Worm (Caenorhabditis elegans) whole organism, L2 larva: Measurements from ENCODE around the gene F07H5.7.

Experiments used
- F13H6.1 ChIP-seq: sonication (generic microtip); optimal IDR thresholded peaks from 2 replicates; lab custom pipeline; 2016; ENCODE audit warnings: missing genetic modification characterization, missing compliant biosample characterization
- R02D3.7 ChIP-seq: fragments of 150-350 bp; optimal IDR thresholded peaks from 2 replicates; lab custom pipeline; 2014; ENCODE audit warnings: missing biosample characterization, missing genetic modification characterization
- ZK546.5 ChIP-seq: sonication (generic microtip); optimal IDR thresholded peaks from 2 replicates; lab custom pipeline; 2017; ENCODE audit warnings: missing biosample characterization, missing genetic modification characterization
- alr-1 ChIP-seq: fragments of 150-350 bp; optimal IDR thresholded peaks from 2 replicates; lab custom pipeline; 2014; ENCODE audit warnings: missing biosample characterization, missing genetic modification characterization
- ama-1 ChIP-seq: fragments of 150-350 bp; optimal IDR thresholded peaks from 2 replicates; lab custom pipeline; 2018; ENCODE audit warnings: inconsistent platforms
- blmp-1 ChIP-seq: sonication (generic microtip); optimal IDR thresholded peaks from 2 replicates; lab custom pipeline; 2017; ENCODE audit warnings: missing genetic modification characterization, mild to moderate bottlenecking, missing compliant biosample characterization, antibody characterized with exemption, moderate library complexity; ENCODE audit not compliant: insufficient read depth
- ceh-82 ChIP-seq: fragments of 150-350 bp; optimal IDR thresholded peaks from 2 replicates; lab custom pipeline; 2014; ENCODE audit warnings: missing biosample characterization, missing genetic modification characterization
- crh-2 ChIP-seq: sonication (generic microtip); optimal IDR thresholded peaks from 2 replicates; lab custom pipeline; 2017; ENCODE audit warnings: missing biosample characterization, missing genetic modification characterization
- dmd-4 ChIP-seq: sonication (generic microtip); optimal IDR thresholded peaks from 2 replicates; lab custom pipeline; 2017; ENCODE audit warnings: missing biosample characterization, missing genetic modification characterization
- egl-27 ChIP-seq: sonication (generic microtip); optimal IDR thresholded peaks from 3 replicates; lab custom pipeline; 2017; ENCODE audit warnings: missing biosample characterization, missing genetic modification reagents, missing genetic modification characterization
- elt-1 ChIP-seq: fragments of 150-350 bp; optimal IDR thresholded peaks from 2 replicates; lab custom pipeline; 2014; ENCODE audit warnings: missing biosample characterization, missing genetic modification characterization
- elt-3 ChIP-seq: sonication (generic microtip); optimal IDR thresholded peaks from 2 replicates; lab custom pipeline; 2017; ENCODE audit warnings: missing biosample characterization, missing genetic modification characterization
- lin-13 ChIP-seq: fragments of 150-350 bp; optimal IDR thresholded peaks from 2 replicates; lab custom pipeline; 2014; ENCODE audit warnings: missing biosample characterization, missing genetic modification reagents, missing genetic modification characterization
- lsy-2 ChIP-seq, 2 experiments: fragments of 150-350 bp in 1 of 2; sonication (generic microtip) in 1 of 2; optimal IDR thresholded peaks; 2 replicates each; lab custom pipeline; 2014 to 2017; ENCODE audit warnings: missing biosample characterization in 2 of 2, missing genetic modification characterization in 2 of 2
- mab-5 ChIP-seq: fragments of 150-350 bp; optimal IDR thresholded peaks from 2 replicates; lab custom pipeline; 2014; ENCODE audit warnings: missing biosample characterization, missing genetic modification characterization
- mbf-1 ChIP-seq: sonication (generic microtip); optimal IDR thresholded peaks from 2 replicates; lab custom pipeline; 2017; ENCODE audit warnings: missing biosample characterization, missing genetic modification characterization
- mdl-1 ChIP-seq, 2 experiments: fragments of 150-350 bp in 1 of 2; sonication (generic microtip) in 1 of 2; optimal IDR thresholded peaks; 2 replicates each; lab custom pipeline; 2017; ENCODE audit warnings: missing biosample characterization in 2 of 2, missing genetic modification characterization in 2 of 2
- nhr-129 ChIP-seq: fragments of 150-350 bp; optimal IDR thresholded peaks from 2 replicates; lab custom pipeline; 2014; ENCODE audit warnings: missing biosample characterization, missing genetic modification characterization
- nhr-21 ChIP-seq: fragments of 150-350 bp; optimal IDR thresholded peaks from 2 replicates; lab custom pipeline; 2014; ENCODE audit warnings: missing biosample characterization, missing genetic modification characterization
- nhr-237 ChIP-seq: fragments of 150-350 bp; optimal IDR thresholded peaks from 2 replicates; lab custom pipeline; 2014; ENCODE audit warnings: missing biosample characterization, missing genetic modification characterization
- nhr-25 ChIP-seq: fragments of 150-350 bp; sonication (generic microtip); optimal IDR thresholded peaks from 3 replicates; lab custom pipeline; 2014; ENCODE audit warnings: missing biosample characterization, missing genetic modification characterization
- nhr-6 ChIP-seq: fragments of 150-350 bp; optimal IDR thresholded peaks from 2 replicates; lab custom pipeline; 2014; ENCODE audit warnings: missing biosample characterization, missing genetic modification characterization
- nhr-77 ChIP-seq: fragments of 150-350 bp; optimal IDR thresholded peaks from 2 replicates; lab custom pipeline; 2014; ENCODE audit warnings: missing biosample characterization, missing genetic modification characterization
- peb-1 ChIP-seq: fragments of 150-350 bp; optimal IDR thresholded peaks from 2 replicates; lab custom pipeline; 2014; ENCODE audit warnings: missing biosample characterization, missing genetic modification characterization
- sem-4 ChIP-seq: fragments of 150-350 bp; optimal IDR thresholded peaks from 2 replicates; lab custom pipeline; 2014; ENCODE audit warnings: missing biosample characterization, missing genetic modification reagents, missing genetic modification characterization
- skn-1 ChIP-seq: sonication (generic microtip); optimal IDR thresholded peaks from 2 replicates; lab custom pipeline; 2017; ENCODE audit warnings: missing biosample characterization, missing genetic modification characterization
- sma-3 ChIP-seq: sonication (generic microtip); optimal IDR thresholded peaks from 2 replicates; lab custom pipeline; 2016; ENCODE audit warnings: missing genetic modification reagents, missing genetic modification characterization, missing compliant biosample characterization
- sma-9 ChIP-seq, 2 experiments: fragments of 150-350 bp in 1 of 2; sonication (generic microtip) in 1 of 2; optimal IDR thresholded peaks; 2 replicates each; lab custom pipeline; 2014 to 2016; ENCODE audit warnings: missing genetic modification characterization in 2 of 2, mild to moderate bottlenecking in 1 of 2, missing biosample characterization in 1 of 2, missing compliant biosample characterization in 1 of 2, missing genetic modification reagents in 1 of 2, moderate library complexity in 1 of 2
- unc-39 ChIP-seq: fragments of 150-350 bp; optimal IDR thresholded peaks from 2 replicates; lab custom pipeline; 2014; ENCODE audit warnings: missing biosample characterization, missing genetic modification characterization
- unc-55 ChIP-seq: fragments of 150-350 bp; sonication (generic microtip); optimal IDR thresholded peaks from 3 replicates; lab custom pipeline; 2014; ENCODE audit warnings: missing biosample characterization, missing genetic modification reagents, missing genetic modification characterization
- ztf-11 ChIP-seq: sonication (generic microtip); optimal IDR thresholded peaks from 2 replicates; lab custom pipeline; 2017; ENCODE audit warnings: missing biosample characterization, missing genetic modification characterization
- ztf-4 ChIP-seq: fragments of 150-350 bp; optimal IDR thresholded peaks from 2 replicates; lab custom pipeline; 2014; ENCODE audit warnings: missing biosample characterization, missing genetic modification characterization

F07H5.7 gene

ce11 chrII:8746298-8746775 lies 47.6 kb downstream of the F07H5.7 start:
- no peak for TF ChIP-seq nhr-6 (tag; lab: Kevin White, UChicago)
- TF ChIP-seq nhr-25, result peak; percentile 25
- no peak for TF ChIP-seq dmd-4 (tag; lab: Kevin White, UChicago)
- peak; percentile 56 for TF ChIP-seq sem-4 (tag; lab: Kevin White, UChicago)
- TF ChIP-seq ama-1 (lab: Kevin White, UChicago), result peak; percentile 52
- TF ChIP-seq elt-3 (tag; lab: Kevin White, UChicago), result no peak
- TF ChIP-seq elt-1 (tag; lab: Kevin White, UChicago), result no peak
- TF ChIP-seq unc-55 (GFP tag; lab: Kevin White, UChicago), result no peak
- no peak for TF ChIP-seq nhr-237
- TF ChIP-seq mdl-1 (tag; optimal IDR thresholded peaks at IDR 0.05; lab: Kevin White, UChicago), result no peak
- TF ChIP-seq alr-1 (tag; lab: Kevin White, UChicago), result no peak
- TF ChIP-seq lin-13 (GFP tag; lab: Kevin White, UChicago), result no peak
- no peak for TF ChIP-seq sma-3 (GFP tag; lab: Kevin White, UChicago)

ce11 chrII:8745449-8746297 lies 48.3 kb downstream of the F07H5.7 start:
- no peak for TF ChIP-seq unc-39
- no peak for TF ChIP-seq egl-27 (tag; lab: Kevin White, UChicago)
- TF ChIP-seq R02D3.7 (tag; lab: Kevin White, UChicago), result no peak
- TF ChIP-seq ama-1 (lab: Kevin White, UChicago), result peak; percentile 4
- peak in 1 of 2 experiments; percentile 20 for TF ChIP-seq lsy-2 (tag; optimal IDR thresholded peaks at IDR 0.05; lab: Kevin White, UChicago)
- no peak for TF ChIP-seq crh-2 (tag; lab: Kevin White, UChicago)
- no peak for TF ChIP-seq ztf-4 (tag; lab: Kevin White, UChicago)
- peak; percentile 37 for TF ChIP-seq lin-13 (GFP tag; lab: Kevin White, UChicago)
- TF ChIP-seq ZK546.5 (tag; lab: Kevin White, UChicago), result no peak
- TF ChIP-seq dmd-4 (tag; lab: Kevin White, UChicago), result no peak
- no peak for TF ChIP-seq mbf-1 (tag; lab: Kevin White, UChicago)
- TF ChIP-seq peb-1 (tag; lab: Kevin White, UChicago), result no peak
- no peak for TF ChIP-seq ceh-82 (tag; lab: Kevin White, UChicago)
- no peak for TF ChIP-seq nhr-6 (tag; lab: Kevin White, UChicago)

- no peak for TF ChIP-seq nhr-237
- peak; percentile 39 for TF ChIP-seq crh-2 (tag; lab: Kevin White, UChicago)
- no peak for TF ChIP-seq skn-1 (tag; lab: Kevin White, UChicago)
- TF ChIP-seq nhr-21, result peak; percentile 22
- no peak for TF ChIP-seq mbf-1 (tag; lab: Kevin White, UChicago)
- peak; percentile 29 for TF ChIP-seq F13H6.1 (tag; lab: Kevin White, UChicago)
- peak; percentile 36 for TF ChIP-seq sem-4 (tag; lab: Kevin White, UChicago)
- no peak for TF ChIP-seq mab-5 (tag; lab: Kevin White, UChicago)
- TF ChIP-seq nhr-77 (tag; lab: Kevin White, UChicago), result no peak
- peak; percentile 91 for TF ChIP-seq ama-1 (lab: Kevin White, UChicago)
- TF ChIP-seq sma-9 (GFP tag; optimal IDR thresholded peaks at IDR 0.05; lab: Kevin White, UChicago), result peak; percentile 75
- TF ChIP-seq sma-9 (tag; optimal IDR thresholded peaks at IDR 0.05; lab: Kevin White, UChicago), result no peak
- peak; percentile 35 for TF ChIP-seq ztf-4 (tag; lab: Kevin White, UChicago)
- TF ChIP-seq lsy-2 (tag; optimal IDR thresholded peaks at IDR 0.05; lab: Kevin White, UChicago), result peak in 1 of 2 experiments; percentile 23
- peak; percentile 72 for TF ChIP-seq nhr-129
- TF ChIP-seq unc-39, result no peak
- TF ChIP-seq nhr-25, result peak; percentile 2
- no peak for TF ChIP-seq ztf-11 (tag; lab: Kevin White, UChicago)
- TF ChIP-seq blmp-1, result no peak
- peak; percentile 33 to 47 for TF ChIP-seq mdl-1 (tag; optimal IDR thresholded peaks at IDR 0.05; lab: Kevin White, UChicago)
Measured at ce11 chrII:8744555-8745448, 49.2 kb downstream of the F07H5.7 start.
